Fruit fly (Drosophila melanogaster) whole organism, prepupa: ENCODE data around the gene CG34456.
A peak's percentile ranks its signal among the peaks of the same experiment; 100 is the strongest.

Experiments used
- CG10631 ChIP-seq: fragments of 200-800 bp; sonication (Bioruptor generic); optimal IDR thresholded peaks from 2 replicates; lab custom pipeline; 2016; ENCODE audit warnings: missing biosample characterization, missing genetic modification characterization
- CG11762 ChIP-seq: fragments of 200-800 bp; sonication (Bioruptor generic); optimal IDR thresholded peaks from 3 replicates; lab custom pipeline; 2016; ENCODE audit warnings: missing biosample characterization, missing genetic modification characterization; ENCODE audit not compliant: insufficient read depth
- CG15336 ChIP-seq: fragments of 200-800 bp; sonication (Bioruptor generic); IDR thresholded peaks from 2 replicates; pipeline ENCODE4 v1.3.6; 2022; ENCODE audit warnings: missing biosample characterization, missing genetic modification characterization
- CG1621 ChIP-seq: fragments of 200-800 bp; sonication (Bioruptor generic); optimal IDR thresholded peaks from 3 replicates; lab custom pipeline; 2018; ENCODE audit warnings: missing biosample characterization, mild to moderate bottlenecking, missing genetic modification characterization
- CG16779 ChIP-seq: fragments of 200-800 bp; sonication (Bioruptor generic); optimal IDR thresholded peaks from 3 replicates; lab custom pipeline; 2017; ENCODE audit warnings: missing biosample characterization, mild to moderate bottlenecking, missing genetic modification characterization
- CG31627 ChIP-seq: fragments of 200-800 bp; sonication (Bioruptor generic); optimal IDR thresholded peaks from 3 replicates; lab custom pipeline; 2016; ENCODE audit warnings: missing biosample characterization, missing genetic modification characterization
- CG32006 ChIP-seq: fragments of 200-800 bp; sonication (Bioruptor generic); optimal IDR thresholded peaks from 3 replicates; lab custom pipeline; 2017; ENCODE audit warnings: missing biosample characterization, mild to moderate bottlenecking, missing genetic modification characterization
- CG34406 ChIP-seq: fragments of 200-800 bp; sonication (Bioruptor generic); optimal IDR thresholded peaks from 3 replicates; lab custom pipeline; 2016; ENCODE audit warnings: missing biosample characterization, missing genetic modification characterization
- CG4318 ChIP-seq: fragments of 200-800 bp; sonication (Bioruptor generic); optimal IDR thresholded peaks from 3 replicates; lab custom pipeline; 2017; ENCODE audit warnings: missing biosample characterization, mild to moderate bottlenecking, missing genetic modification characterization
- CG6276 ChIP-seq: fragments of 200-800 bp; sonication (Bioruptor generic); optimal IDR thresholded peaks from 2 replicates; lab custom pipeline; 2017; ENCODE audit warnings: missing biosample characterization, mild to moderate bottlenecking, missing genetic modification characterization
- CG6808 ChIP-seq: fragments of 200-800 bp; sonication (Bioruptor generic); optimal IDR thresholded peaks from 3 replicates; lab custom pipeline; 2017; ENCODE audit warnings: missing biosample characterization, missing genetic modification characterization, mild to moderate bottlenecking, moderate library complexity, missing genetic modification reagents
- CG8119 ChIP-seq: fragments of 200-800 bp; sonication (Bioruptor generic); IDR thresholded peaks from 3 replicates; pipeline ENCODE4 v1.3.6; 2022; ENCODE audit warnings: missing biosample characterization, missing genetic modification characterization
- CG8632 ChIP-seq: fragments of 200-800 bp; sonication (Bioruptor generic); optimal IDR thresholded peaks from 3 replicates; lab custom pipeline; 2016; ENCODE audit warnings: missing biosample characterization, missing genetic modification characterization
- Eip78C ChIP-seq: fragments of 200-800 bp; sonication (Bioruptor generic); peaks from one replicate; lab custom pipeline; 2016; ENCODE audit warnings: missing biosample characterization, missing genetic modification characterization
- Eip93F ChIP-seq: fragments of 200-800 bp; sonication (Bioruptor generic); optimal IDR thresholded peaks from 2 replicates; lab custom pipeline; 2016; ENCODE audit warnings: missing biosample characterization, mild to moderate bottlenecking, missing genetic modification characterization
- Ets21C ChIP-seq: fragments of 200-800 bp; sonication (Bioruptor generic); optimal IDR thresholded peaks from 3 replicates; lab custom pipeline; 2016; ENCODE audit warnings: missing biosample characterization, missing genetic modification characterization
- Ets96B ChIP-seq: fragments of 200-800 bp; optimal IDR thresholded peaks from 2 replicates; lab custom pipeline; 2019; ENCODE audit warnings: missing biosample characterization, mild to moderate bottlenecking, missing genetic modification characterization, moderate library complexity
- Gug ChIP-seq: fragments of 200-800 bp; sonication (Bioruptor generic); IDR thresholded peaks from 2 replicates; pipeline ENCODE4 v1.3.6; 2022; ENCODE audit warnings: missing biosample characterization, missing genetic modification characterization
- Hr38 ChIP-seq: sonication (Bioruptor generic); optimal IDR thresholded peaks from 2 replicates; lab custom pipeline; 2016; ENCODE audit warnings: missing biosample characterization, missing genetic modification characterization
- OdsH ChIP-seq: fragments of 200-800 bp; sonication (Bioruptor generic); optimal IDR thresholded peaks from 3 replicates; lab custom pipeline; 2016; ENCODE audit warnings: missing biosample characterization, missing genetic modification characterization
- Smox ChIP-seq: fragments of 200-800 bp; sonication (Bioruptor generic); optimal IDR thresholded peaks from 3 replicates; lab custom pipeline; 2016; ENCODE audit warnings: missing biosample characterization, missing genetic modification characterization
- Sox102F ChIP-seq: fragments of 200-800 bp; sonication (Bioruptor generic); optimal IDR thresholded peaks from 2 replicates; lab custom pipeline; 2016; ENCODE audit warnings: missing biosample characterization, mild to moderate bottlenecking, missing genetic modification characterization
- Sox14 ChIP-seq: fragments of 200-800 bp; sonication (Bioruptor generic); optimal IDR thresholded peaks from 3 replicates; lab custom pipeline; 2016; ENCODE audit warnings: missing biosample characterization, missing genetic modification characterization
- Sox15 ChIP-seq: fragments of 200-800 bp; sonication (Bioruptor generic); optimal IDR thresholded peaks from 3 replicates; lab custom pipeline; 2016; ENCODE audit warnings: missing biosample characterization, missing genetic modification characterization
- achi ChIP-seq: fragments of 200-800 bp; sonication (Bioruptor generic); optimal IDR thresholded peaks from 3 replicates; lab custom pipeline; 2016; ENCODE audit warnings: missing biosample characterization, missing genetic modification characterization
- esn ChIP-seq: fragments of 200-800 bp; sonication (Bioruptor generic); optimal IDR thresholded peaks from 2 replicates; lab custom pipeline; 2016; ENCODE audit warnings: missing biosample characterization, mild to moderate bottlenecking, missing genetic modification characterization, moderate library complexity
- fd85E ChIP-seq: fragments of 200-800 bp; sonication (Bioruptor generic); optimal IDR thresholded peaks from 3 replicates; lab custom pipeline; 2016; ENCODE audit warnings: missing biosample characterization, missing genetic modification characterization
- fkh ChIP-seq: fragments of 200-800 bp; sonication (Bioruptor generic); optimal IDR thresholded peaks from 3 replicates; lab custom pipeline; 2017; ENCODE audit warnings: missing biosample characterization, mild to moderate bottlenecking, missing genetic modification characterization, moderate library complexity
- salr ChIP-seq, 2 experiments: fragments of 200-800 bp; sonication (Bioruptor generic); optimal IDR thresholded peaks; 3 replicates each; lab custom pipeline; 2016 to 2018; ENCODE audit warnings: missing biosample characterization in 2 of 2, missing genetic modification characterization in 2 of 2, mild to moderate bottlenecking in 1 of 2
- spab ChIP-seq: fragments of 200-800 bp; sonication (Bioruptor generic); optimal IDR thresholded peaks from 2 replicates; lab custom pipeline; 2017; ENCODE audit warnings: missing biosample characterization, mild to moderate bottlenecking, missing genetic modification characterization, missing genetic modification reagents
- ss ChIP-seq, 2 experiments: fragments of 200-800 bp; sonication (Bioruptor generic); optimal IDR thresholded peaks; 2 replicates in 1 of 2; 3 replicates in 1 of 2; lab custom pipeline; 2017 to 2018; ENCODE audit warnings: mild to moderate bottlenecking in 2 of 2, missing biosample characterization in 2 of 2, missing genetic modification characterization in 2 of 2, moderate library complexity in 1 of 2
- svp ChIP-seq: fragments of 200-800 bp; sonication (Bioruptor generic); peaks from one replicate; lab custom pipeline; 2016; ENCODE audit warnings: missing biosample characterization, missing genetic modification characterization
- topi ChIP-seq: fragments of 200-800 bp; sonication (Bioruptor generic); optimal IDR thresholded peaks from 3 replicates; lab custom pipeline; 2016; ENCODE audit warnings: missing biosample characterization, missing genetic modification characterization
- vri ChIP-seq: fragments of 200-800 bp; sonication (Bioruptor generic); optimal IDR thresholded peaks from 3 replicates; lab custom pipeline; 2016; ENCODE audit warnings: missing biosample characterization, mild to moderate bottlenecking, missing genetic modification characterization

Gene CG34456

DNA sequence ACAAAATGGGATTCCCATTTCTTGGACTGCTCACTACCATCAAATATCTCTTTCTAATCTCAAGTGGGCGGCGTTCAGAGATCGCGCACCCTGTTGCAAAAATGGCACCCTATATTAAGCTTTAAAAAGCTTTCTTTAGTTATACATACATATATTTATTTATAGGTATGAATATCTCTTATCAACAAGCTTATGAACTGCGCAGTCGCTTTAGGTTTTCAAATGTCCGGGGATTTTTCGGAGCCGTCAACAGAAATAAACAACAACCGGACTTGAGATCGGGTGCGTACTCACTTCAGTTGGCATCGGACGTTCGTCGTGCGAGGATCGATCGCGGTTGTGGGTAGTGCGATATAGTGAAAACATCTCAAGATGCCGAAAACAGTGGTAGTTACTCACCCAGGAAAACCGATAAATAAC, 12.6 kb upstream of the CG34456 start, which contains the start of gene PGRP-LF (continued):
- TF ChIP-seq ss (GFP tag; optimal IDR thresholded peaks at IDR 0.05; lab: Kevin White, UChicago) (no peak), Ets96B (tag; lab: Kevin White, UChicago) (no peak), CG32006 (GFP tag; lab: Kevin White, UChicago) (no peak), Sox14 (GFP tag; lab: Kevin White, UChicago) (no peak), Sox102F (GFP tag; lab: Kevin White, UChicago) (peak; percentile 21), svp (GFP tag; lab: Kevin White, UChicago) (peak; percentile 79), OdsH (GFP tag; lab: Kevin White, UChicago) (peak; percentile 38), CG6808 (GFP tag; lab: Kevin White, UChicago) (no peak), CG16779 (peak; percentile 58), Ets21C (GFP tag; lab: Kevin White, UChicago) (no peak), CG1621 (tag; lab: Kevin White, UChicago) (peak; percentile 46), Hr38 (GFP tag; lab: Kevin White, UChicago) (no peak), spab (GFP tag; lab: Kevin White, UChicago) (no peak), topi (peak; percentile 22), CG15336 (GFP tag; lab: Robert Waterston, UW) (no peak), esn (GFP tag; lab: Kevin White, UChicago) (peak; percentile 37), Gug (GFP tag; lab: Robert Waterston, UW) (no peak), CG6276 (GFP tag; lab: Kevin White, UChicago) (no peak), CG34406 (GFP tag; lab: Kevin White, UChicago) (peak; percentile 14), fkh (GFP tag; lab: Kevin White, UChicago) (peak; percentile 80), CG8119 (no peak), CG4318 (GFP tag; lab: Kevin White, UChicago) (no peak)

DNA sequence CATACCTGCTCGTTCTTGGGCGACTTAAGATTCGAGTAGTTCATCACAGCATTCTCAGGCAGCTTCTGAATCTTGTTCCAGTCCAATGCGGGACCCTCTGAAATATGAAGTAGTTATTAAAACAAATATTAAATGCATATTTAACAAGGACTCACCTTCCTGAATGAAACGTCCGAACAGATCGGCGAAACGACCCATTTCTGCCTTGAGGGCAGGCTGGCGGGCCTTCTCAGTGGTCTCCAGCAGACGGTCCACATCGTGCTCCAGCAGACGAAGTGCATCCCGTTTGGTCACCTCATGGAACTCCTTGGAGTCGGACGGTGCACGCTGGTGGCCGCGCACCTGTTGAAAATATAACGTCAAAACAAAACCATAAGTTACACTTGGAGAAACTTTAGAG, 8.2 kb upstream of the CG34456 start, which contains the start of gene CG32040:
CG32040 (plus strand) TSS at position 301 of the 400 bp plus-strand sequence.
- TF ChIP-seq salr (GFP tag; optimal IDR thresholded peaks at IDR 0.05; lab: Kevin White, UChicago) (no peak), CG15336 (GFP tag; lab: Robert Waterston, UW) (no peak), CG10631 (no peak)
- TF ChIP-seq, all 60 proteins: peak for 0

dm6 chr3L:9355555-9355954, 6.4 kb upstream of the CG34456 start:
- no peak for TF ChIP-seq Smox (GFP tag; lab: Kevin White, UChicago)
- no peak for TF ChIP-seq CG31627
- TF ChIP-seq vri = peak; percentile 39
- TF ChIP-seq CG11762 = no peak
- no peak for TF ChIP-seq Ets21C (GFP tag; lab: Kevin White, UChicago)
- TF ChIP-seq, all 60 proteins: peak for 1

- TF ChIP-seq svp (GFP tag; lab: Kevin White, UChicago) = peak; percentile 98
- no peak for TF ChIP-seq Eip93F (GFP tag; lab: Kevin White, UChicago)
- TF ChIP-seq Eip78C = peak; percentile 28
- no peak for TF ChIP-seq fd85E
- TF ChIP-seq achi (GFP tag; lab: Kevin White, UChicago) = no peak
- TF ChIP-seq CG8632 (GFP tag; lab: Kevin White, UChicago) = no peak
- TF ChIP-seq fkh (GFP tag; lab: Kevin White, UChicago) = peak; percentile 26
- TF ChIP-seq Sox15 (GFP tag; lab: Kevin White, UChicago) = no peak
Measured at dm6 chr3L:9356138-9356753, 5.7 kb upstream of the CG34456 start.
